Worm (Caenorhabditis elegans): ENCODE measurements around the gene cdc-25.2.

ce11 chrV:1631717-1632116, 64.8 kb downstream of the cdc-25.2 start, which contains the start of gene irld-17:
- TF ChIP-seq elt-1 (tag; optimal IDR thresholded peaks at IDR 0.05; ENCODE audit: borderline replicate concordance, insufficient read depth), result no peak
- no peak for TF ChIP-seq ham-2 (GFP tag; optimal IDR thresholded peaks at IDR 0.05)
- TF ChIP-seq snpc-4 (tag; optimal IDR thresholded peaks at IDR 0.05), result no peak

Measured in whole organism, mixed stage, embryonic.